Fruit fly (Drosophila melanogaster) whole organism, embryonic: ENCODE measurements around the gene COX7AL.
A peak's percentile ranks its signal among the peaks of the same experiment; 100 is the strongest.

ENCODE experiments used
- Abd-B ChIP-seq: fragments of 200-800 bp; sonication (Bioruptor generic); optimal IDR thresholded peaks from 2 replicates; lab custom pipeline; 2018; ENCODE audit warnings: missing biosample characterization, mild to moderate bottlenecking, missing genetic modification characterization, moderate library complexity
- Atf6 ChIP-seq: fragments of 200-800 bp; sonication (Bioruptor generic); IDR thresholded peaks from 2 replicates; pipeline ENCODE4 v1.3.6; 2022; ENCODE audit warnings: missing biosample characterization, missing genetic modification characterization
- BtbVII ChIP-seq: fragments of 200-800 bp; sonication (Bioruptor generic); optimal IDR thresholded peaks from 3 replicates; lab custom pipeline; 2017; ENCODE audit warnings: missing biosample characterization, mild to moderate bottlenecking, missing genetic modification characterization
- Bteb2 ChIP-seq: fragments of 200-800 bp; sonication (Bioruptor generic); optimal IDR thresholded peaks from 2 replicates; lab custom pipeline; 2016; ENCODE audit warnings: missing biosample characterization, missing genetic modification characterization
- CG10979 ChIP-seq: fragments of 200-800 bp; sonication (Bioruptor generic); optimal IDR thresholded peaks from 2 replicates; lab custom pipeline; 2018; ENCODE audit warnings: missing biosample characterization, mild to moderate bottlenecking, missing genetic modification characterization, moderate library complexity
- CG11696 ChIP-seq: fragments of 200-800 bp; sonication (Bioruptor generic); IDR thresholded peaks from 2 replicates; pipeline ENCODE4 v1.3.6; 2022; ENCODE audit warnings: missing biosample characterization, missing genetic modification characterization
- CG11723 ChIP-seq: fragments of 200-800 bp; sonication (Bioruptor generic); optimal IDR thresholded peaks from 2 replicates; lab custom pipeline; 2017; ENCODE audit warnings: missing biosample characterization, mild to moderate bottlenecking, missing genetic modification characterization
- CG1529 ChIP-seq: fragments of 200-800 bp; sonication (Bioruptor generic); optimal IDR thresholded peaks from 3 replicates; lab custom pipeline; 2018; ENCODE audit warnings: missing biosample characterization, missing genetic modification characterization
- CG2199 ChIP-seq: fragments of 200-800 bp; sonication (Bioruptor generic); IDR thresholded peaks from 3 replicates; pipeline ENCODE4 v1.3.6; 2022; ENCODE audit warnings: missing biosample characterization, missing genetic modification characterization
- CG30431 ChIP-seq: fragments of 200-800 bp; sonication (Bioruptor generic); optimal IDR thresholded peaks from 2 replicates; lab custom pipeline; 2017; ENCODE audit warnings: missing biosample characterization, missing genetic modification characterization
- CG33213 ChIP-seq: fragments of 200-800 bp; sonication (Bioruptor generic); optimal IDR thresholded peaks from 3 replicates; lab custom pipeline; 2016; ENCODE audit warnings: missing biosample characterization, missing genetic modification characterization
- CG4328 ChIP-seq: fragments of 200-800 bp; sonication (Bioruptor generic); optimal IDR thresholded peaks from 3 replicates; lab custom pipeline; 2017; ENCODE audit warnings: missing biosample characterization, missing genetic modification reagents, missing genetic modification characterization
- CG5245 ChIP-seq: fragments of 200-800 bp; sonication (Bioruptor generic); optimal IDR thresholded peaks from 3 replicates; lab custom pipeline; 2016; ENCODE audit warnings: missing biosample characterization, missing genetic modification characterization
- CG7556 ChIP-seq: fragments of 200-800 bp; sonication (Bioruptor generic); optimal IDR thresholded peaks from 2 replicates; lab custom pipeline; 2017; ENCODE audit warnings: missing biosample characterization, mild to moderate bottlenecking, missing genetic modification characterization
- CG7839 ChIP-seq: fragments of 200-800 bp; sonication (Bioruptor generic); optimal IDR thresholded peaks from 3 replicates; lab custom pipeline; 2018; ENCODE audit warnings: missing biosample characterization, mild to moderate bottlenecking, missing genetic modification characterization, moderate library complexity
- CG8359 ChIP-seq: fragments of 200-800 bp; sonication (Bioruptor generic); optimal IDR thresholded peaks from 2 replicates; lab custom pipeline; 2017; ENCODE audit warnings: missing biosample characterization, mild to moderate bottlenecking, missing genetic modification characterization, borderline replicate concordance
- HmgZ ChIP-seq: fragments of 200-800 bp; sonication (Bioruptor generic); optimal IDR thresholded peaks from 2 replicates; lab custom pipeline; 2018; ENCODE audit warnings: missing biosample characterization, mild to moderate bottlenecking, missing genetic modification characterization
- Hr3 ChIP-seq: fragments of 200-800 bp; sonication (Bioruptor generic); optimal IDR thresholded peaks from 3 replicates; lab custom pipeline; 2016; ENCODE audit warnings: missing biosample characterization, missing genetic modification characterization
- NK7.1 ChIP-seq: fragments of 200-800 bp; sonication (Bioruptor generic); optimal IDR thresholded peaks from 3 replicates; lab custom pipeline; 2016; ENCODE audit warnings: missing biosample characterization, missing genetic modification characterization
- Nf-YC ChIP-seq: fragments of 200-800 bp; optimal IDR thresholded peaks from 3 replicates; lab custom pipeline; 2019; ENCODE audit warnings: missing biosample characterization, mild to moderate bottlenecking, missing genetic modification characterization, moderate library complexity
- Opbp ChIP-seq: fragments of 200-800 bp; sonication (Bioruptor generic); IDR thresholded peaks from 3 replicates; pipeline ENCODE4 v1.3.6; 2022; ENCODE audit warnings: missing biosample characterization, missing genetic modification characterization; ENCODE audit not compliant: partially characterized antibody
- Rx ChIP-seq: fragments of 200-800 bp; sonication (Bioruptor generic); IDR thresholded peaks from 2 replicates; pipeline ENCODE4 v1.3.6; 2022; ENCODE audit warnings: missing biosample characterization, missing genetic modification characterization
- YL-1 ChIP-seq: fragments of 200-800 bp; sonication (Bioruptor generic); optimal IDR thresholded peaks from 3 replicates; lab custom pipeline; 2017; ENCODE audit warnings: missing biosample characterization, mild to moderate bottlenecking, missing genetic modification characterization
- amos ChIP-seq: fragments of 200-800 bp; sonication (Bioruptor generic); IDR thresholded peaks from 2 replicates; pipeline ENCODE4 v1.3.6; 2022; ENCODE audit warnings: missing biosample characterization, missing genetic modification characterization; ENCODE audit not compliant: partially characterized antibody
- cas ChIP-seq: fragments of 200-800 bp; sonication (Bioruptor generic); IDR thresholded peaks from 2 replicates; pipeline ENCODE4 v1.3.6; 2022; ENCODE audit warnings: missing biosample characterization, missing genetic modification characterization
- cwo ChIP-seq: fragments of 200-800 bp; sonication (Bioruptor generic); optimal IDR thresholded peaks from 3 replicates; lab custom pipeline; 2017; ENCODE audit warnings: missing biosample characterization, missing genetic modification characterization, mild to moderate bottlenecking, moderate library complexity, missing genetic modification reagents
- dati ChIP-seq: fragments of 200-800 bp; sonication (Bioruptor generic); IDR thresholded peaks from 2 replicates; pipeline ENCODE4 v1.3.6; 2022; ENCODE audit warnings: missing biosample characterization, missing genetic modification characterization
- dmrt11E ChIP-seq: fragments of 200-800 bp; sonication (Bioruptor generic); optimal IDR thresholded peaks from 3 replicates; lab custom pipeline; 2018; ENCODE audit warnings: missing biosample characterization, mild to moderate bottlenecking, missing genetic modification characterization, moderate library complexity
- dmrt99B ChIP-seq: fragments of 200-800 bp; sonication (Bioruptor generic); optimal IDR thresholded peaks from 2 replicates; lab custom pipeline; 2018; ENCODE audit warnings: missing biosample characterization, mild to moderate bottlenecking, missing genetic modification characterization, moderate library complexity
- fru ChIP-seq: fragments of >200 bp; optimal IDR thresholded peaks from 2 replicates; lab custom pipeline; 2017
- gsb-n ChIP-seq: fragments of 200-800 bp; sonication (Bioruptor generic); optimal IDR thresholded peaks from 3 replicates; lab custom pipeline; 2018; ENCODE audit warnings: missing biosample characterization, mild to moderate bottlenecking, missing genetic modification characterization
- gt ChIP-seq: fragments of 200-800 bp; sonication (Bioruptor generic); IDR thresholded peaks from 2 replicates; pipeline ENCODE4 v1.3.6; 2022; ENCODE audit warnings: missing biosample characterization, missing genetic modification characterization
- ham ChIP-seq: fragments of 200-800 bp; sonication (Bioruptor generic); IDR thresholded peaks from 2 replicates; pipeline ENCODE4 v1.3.6; 2022; ENCODE audit warnings: missing biosample characterization, missing genetic modification characterization
- ind ChIP-seq: fragments of 200-800 bp; sonication (Bioruptor generic); optimal IDR thresholded peaks from 3 replicates; lab custom pipeline; 2016; ENCODE audit warnings: missing biosample characterization, missing genetic modification characterization
- inv ChIP-seq: fragments of 200-800 bp; sonication (Bioruptor generic); IDR thresholded peaks from 2 replicates; pipeline ENCODE4 v1.3.6; 2022; ENCODE audit warnings: missing biosample characterization, missing genetic modification characterization; ENCODE audit not compliant: partially characterized antibody
- ken ChIP-seq: fragments of 200-800 bp; sonication (Bioruptor generic); IDR thresholded peaks from 3 replicates; pipeline ENCODE4 v1.3.6; 2022; ENCODE audit warnings: missing biosample characterization, missing genetic modification characterization
- lov ChIP-seq, 2 experiments: fragments of 200-800 bp in 1 of 2; fragments of >200 bp in 1 of 2; sonication (Bioruptor generic) in 1 of 2; IDR thresholded peaks in 1 of 2; optimal IDR thresholded peaks in 1 of 2; 2 replicates in 1 of 2; 3 replicates in 1 of 2; pipeline versions ENCODE4 v1.3.6 to Lab custom; 2017 to 2022; ENCODE audit warnings: missing biosample characterization in 1 of 2, missing genetic modification characterization in 1 of 2
- nmo ChIP-seq: fragments of 200-800 bp; sonication (Bioruptor generic); optimal IDR thresholded peaks from 2 replicates; lab custom pipeline; 2018; ENCODE audit warnings: missing biosample characterization, mild to moderate bottlenecking, missing genetic modification characterization, moderate library complexity
- pan ChIP-seq, 4 experiments: fragments of >200 bp in 3 of 4; fragments of 200-800 bp in 1 of 4; sonication (Bioruptor generic) in 1 of 4; optimal IDR thresholded peaks in 3 of 4; IDR thresholded peaks in 1 of 4; 2 replicates each; pipeline versions ENCODE4 v1.3.6 to Lab custom; 2017 to 2022; ENCODE audit warnings: missing biosample characterization in 2 of 4, missing genetic modification characterization in 2 of 4, mixed read lengths in 1 of 4
- pnt ChIP-seq: fragments of 200-800 bp; sonication (Bioruptor generic); optimal IDR thresholded peaks from 3 replicates; lab custom pipeline; 2016; ENCODE audit warnings: missing biosample characterization, missing genetic modification characterization
- run ChIP-seq: fragments of 200-800 bp; sonication (Bioruptor generic); optimal IDR thresholded peaks from 3 replicates; lab custom pipeline; 2018; ENCODE audit warnings: missing biosample characterization, mild to moderate bottlenecking, missing genetic modification characterization
- sc ChIP-seq, 3 experiments: fragments of >200 bp in 2 of 3; fragments of 200-800 bp in 1 of 3; sonication (Bioruptor generic) in 1 of 3; optimal IDR thresholded peaks; 2 replicates in 2 of 3; 3 replicates in 1 of 3; lab custom pipeline; 2017; ENCODE audit warnings: mild to moderate bottlenecking in 1 of 3, missing biosample characterization in 1 of 3, missing genetic modification characterization in 1 of 3, missing genetic modification reagents in 1 of 3
- scrt ChIP-seq: fragments of 200-800 bp; sonication (Bioruptor generic); optimal IDR thresholded peaks from 2 replicates; lab custom pipeline; 2018; ENCODE audit warnings: missing biosample characterization, mild to moderate bottlenecking, missing genetic modification characterization, moderate library complexity
- slbo ChIP-seq: fragments of 200-800 bp; sonication (Bioruptor generic); IDR thresholded peaks from 2 replicates; pipeline ENCODE4 v1.3.6; 2022; ENCODE audit warnings: missing biosample characterization, missing genetic modification characterization
- slou ChIP-seq: fragments of 200-800 bp; sonication (Bioruptor generic); optimal IDR thresholded peaks from 3 replicates; lab custom pipeline; 2016; ENCODE audit warnings: missing biosample characterization, missing genetic modification characterization
- tgo ChIP-seq: fragments of 200-800 bp; sonication (Bioruptor generic); IDR thresholded peaks from 3 replicates; pipeline ENCODE4 v1.3.6; 2022; ENCODE audit warnings: missing biosample characterization, missing genetic modification characterization
- vvl ChIP-seq: fragments of 200-800 bp; sonication (Bioruptor generic); IDR thresholded peaks from 2 replicates; pipeline ENCODE4 v1.3.6; 2022; ENCODE audit warnings: missing biosample characterization, missing genetic modification characterization

COX7AL gene

dm6 chr3R:8333768-8334470 is 9.6 kb upstream of the COX7AL start, which contains the start of gene Poxm (continued):
- TF ChIP-seq CG7839 (tag; lab: Kevin White, UChicago) (peak; percentile 97), pan (optimal IDR thresholded peaks at IDR 0.05; lab: Kevin White, UChicago) (no peak), pan (GFP tag; optimal IDR thresholded peaks at IDR 0.05 in 1 of 2, IDR thresholded peaks at IDR 0.05 in 1 of 2) (peak in 1 of 2 experiments; percentile 82), Atf6 (peak; percentile 79), CG1529 (GFP tag; lab: Kevin White, UChicago) (peak; percentile 90), scrt (GFP tag; lab: Kevin White, UChicago) (peak; percentile 24), fru (no peak), NK7.1 (GFP tag; lab: Kevin White, UChicago) (no peak), dmrt11E (peak; percentile 91), CG2199 (GFP tag; lab: Robert Waterston, UW) (0 out of 3 replicates have a peak, but pooled peaks have one; percentile 10), Rx (GFP tag; lab: Robert Waterston, UW) (peak; percentile 71), CG33213 (peak; percentile 21), CG30431 (GFP tag; lab: Kevin White, UChicago) (peak; percentile 90), CG5245 (GFP tag; lab: Kevin White, UChicago) (peak; percentile 87), YL-1 (GFP tag; lab: Kevin White, UChicago) (peak; percentile 21), CG8359 (GFP tag; lab: Kevin White, UChicago) (peak; percentile 84), Opbp (GFP tag; lab: Robert Waterston, UW) (no peak), HmgZ (tag; lab: Kevin White, UChicago) (peak; percentile 38), vvl (peak; percentile 89), CG11696 (peak; percentile 66), tgo (GFP tag; lab: Robert Waterston, UW) (peak; percentile 91), Hr3 (peak; percentile 94), ken (GFP tag; lab: Robert Waterston, UW) (peak; percentile 54; the same call in 2 of the 3 replicates), dmrt99B (tag; lab: Kevin White, UChicago) (peak; percentile 95), pnt (GFP tag; lab: Kevin White, UChicago) (peak; percentile 80), CG11723 (GFP tag; lab: Kevin White, UChicago) (peak; percentile 81), Nf-YC (tag; lab: Kevin White, UChicago) (peak; percentile 94), sc (optimal IDR thresholded peaks at IDR 0.05; lab: Kevin White, UChicago) (no peak), sc (GFP tag; optimal IDR thresholded peaks at IDR 0.05; lab: Kevin White, UChicago) (peak; percentile 91), gsb-n (tag; lab: Kevin White, UChicago) (peak; percentile 88), lov (optimal IDR thresholded peaks at IDR 0.05; lab: Kevin White, UChicago) (no peak), lov (GFP tag; IDR thresholded peaks at IDR 0.05; lab: Robert Waterston, UW) (no peak), run (tag; lab: Kevin White, UChicago) (peak; percentile 77), cas (GFP tag; lab: Robert Waterston, UW) (peak; percentile 64; the same call in 1 of the 2 replicates), ham (GFP tag; lab: Robert Waterston, UW) (0 out of 2 replicates have a peak, but pooled peaks have one; percentile 30), gt (GFP tag; lab: Robert Waterston, UW) (peak; percentile 83), amos (GFP tag; lab: Robert Waterston, UW) (no peak; the same call in none of the 2 replicates), slbo (peak; percentile 87), nmo (peak; percentile 98), CG10979 (tag; lab: Kevin White, UChicago) (peak; percentile 96), CG4328 (GFP tag; lab: Kevin White, UChicago) (peak; percentile 86), Bteb2 (GFP tag; lab: Kevin White, UChicago) (peak; percentile 19), Abd-B (peak; percentile 94), inv (GFP tag; lab: Robert Waterston, UW) (peak; percentile 41; the same call in 1 of the 2 replicates), cwo (peak; percentile 74), CG7556 (peak; percentile 93), ind (GFP tag; lab: Kevin White, UChicago) (peak; percentile 86), dati (GFP tag; lab: Robert Waterston, UW) (0 out of 2 replicates have a peak, but pooled peaks have one; percentile 28), BtbVII (GFP tag; lab: Kevin White, UChicago) (peak; percentile 82), slou (peak; percentile 61)
